Worm (Caenorhabditis elegans): Measurements from ENCODE around the gene twk-32.

DNA sequence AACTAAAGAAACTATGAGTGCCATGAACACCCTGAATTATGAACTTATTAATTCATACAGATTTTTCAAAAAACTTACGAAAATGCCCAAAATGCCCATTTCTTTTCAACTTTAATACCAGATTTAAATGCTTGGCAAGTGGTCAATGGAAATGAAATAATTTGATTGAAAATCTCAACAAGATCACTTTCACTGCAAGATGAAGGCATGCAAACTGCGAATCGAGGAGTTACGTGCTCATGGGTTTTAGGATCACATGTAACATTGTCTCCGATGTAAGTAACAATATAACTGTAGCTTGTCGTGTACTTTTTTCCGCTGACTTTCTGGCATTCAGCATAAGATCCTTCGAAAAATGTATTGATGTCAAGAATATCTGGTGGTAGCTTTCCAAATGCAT is 15.5 kb upstream of the twk-32 start:
- TF ChIP-seq ceh-18 (tag; optimal IDR thresholded peaks at IDR 0.05) (no peak), fkh-10 (GFP tag; optimal IDR thresholded peaks at IDR 0.05) (no peak), dmd-4 (tag; optimal IDR thresholded peaks at IDR 0.05; ENCODE audit: borderline replicate concordance) (no peak), C08G9.2 (tag; optimal IDR thresholded peaks at IDR 0.05) (no peak), gmeb-2 (tag; optimal IDR thresholded peaks at IDR 0.05) (no peak), ceh-6 (GFP tag; optimal IDR thresholded peaks at IDR 0.05) (no peak), pha-4 (tag; optimal IDR thresholded peaks at IDR 0.05) (no peak), tbx-2 (tag; optimal IDR thresholded peaks at IDR 0.05) (no peak), sdc-2 (tag; optimal IDR thresholded peaks at IDR 0.05) (no peak), nhr-11 (tag; optimal IDR thresholded peaks at IDR 0.05) (no peak), ceh-2 (tag; optimal IDR thresholded peaks at IDR 0.05) (no peak), fax-1 (tag; optimal IDR thresholded peaks at IDR 0.05) (no peak), dve-1 (tag; optimal IDR thresholded peaks at IDR 0.05) (no peak)

Data from whole organism, late embryonic.